Fruit fly (Drosophila melanogaster): Measurements from ENCODE around the gene ome.

Gene ome

DNA sequence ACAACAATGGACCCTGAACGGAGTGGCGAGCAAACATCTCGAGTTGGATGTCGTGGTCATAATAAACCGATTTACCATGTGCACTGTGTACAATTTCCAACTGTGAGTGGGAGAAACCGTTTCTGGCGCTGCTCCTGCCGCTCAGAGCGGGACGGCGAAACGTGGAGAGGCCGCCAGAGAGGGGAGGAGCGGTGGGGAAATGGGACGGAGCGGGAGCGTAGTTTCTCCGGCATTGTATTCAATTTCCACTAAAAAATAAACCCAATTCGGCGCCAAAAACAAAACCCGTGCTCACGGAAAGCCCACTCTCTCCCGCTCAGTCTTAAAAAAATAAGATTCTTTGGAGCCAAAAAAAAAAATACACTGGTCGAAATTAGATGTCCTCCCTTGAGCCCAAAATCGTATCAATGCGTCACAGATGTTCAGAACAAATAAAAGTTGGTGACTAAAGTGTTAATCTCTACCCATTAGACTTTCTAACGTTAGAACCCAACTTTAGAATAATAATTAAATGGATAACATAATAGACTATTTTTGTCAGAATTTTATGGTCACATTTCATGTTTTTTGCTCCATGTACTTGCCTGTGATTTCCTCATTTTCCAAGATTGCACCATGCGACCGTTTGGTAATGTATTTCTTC, 87.5 kb downstream of the ome start (continued):
- TF ChIP-seq lmd (GFP tag; IDR thresholded peaks at IDR 0.05) (peak; percentile 64; the same call in 1 of the 2 replicates), CG10431 (GFP tag; optimal IDR thresholded peaks at IDR 0.05) (peak; percentile 29), CG18619 (GFP tag; optimal IDR thresholded peaks at IDR 0.05) (peak; percentile 54), nom (GFP tag; optimal IDR thresholded peaks at IDR 0.05) (no peak), ase (GFP tag; IDR thresholded peaks at IDR 0.05) (0 out of 3 replicates have a peak, but pooled peaks have one; percentile 35), zf30C (GFP tag; optimal IDR thresholded peaks at IDR 0.05) (peak; percentile 93), CG1602 (GFP tag; optimal IDR thresholded peaks at IDR 0.05) (peak; percentile 66), Awh (GFP tag; IDR thresholded peaks at IDR 0.05) (peak; percentile 47; the same call in 1 of the 2 replicates), nerfin-2 (GFP tag; IDR thresholded peaks at IDR 0.05; ENCODE audit: partially characterized antibody) (peak; percentile 30; the same call in 1 of the 2 replicates), Hr78 (GFP tag; optimal IDR thresholded peaks at IDR 0.05) (no peak), tgo (GFP tag; IDR thresholded peaks at IDR 0.05) (peak; percentile 54; the same call in 2 of the 3 replicates), nau (GFP tag; optimal IDR thresholded peaks at IDR 0.05) (peak; percentile 50), emc (GFP tag; optimal IDR thresholded peaks at IDR 0.05) (peak; percentile 66), luna (GFP tag; optimal IDR thresholded peaks at IDR 0.05) (peak; percentile 0), Taf1 (GFP tag; IDR thresholded peaks at IDR 0.05) (no peak), vvl (GFP tag; IDR thresholded peaks at IDR 0.05) (peak; percentile 60), ems (GFP tag; optimal IDR thresholded peaks at IDR 0.05) (peak; percentile 63), Dll (GFP tag; IDR thresholded peaks at IDR 0.05; ENCODE audit: partially characterized antibody) (no peak; the same call in 3 of the 4 replicates), CG3847 (GFP tag; IDR thresholded peaks at IDR 0.05) (peak; percentile 28; the same call in 1 of the 2 replicates), row (GFP tag; IDR thresholded peaks at IDR 0.05) (peak; percentile 88), Fer2 (tag; optimal IDR thresholded peaks at IDR 0.05) (peak; percentile 7), zfh1 (GFP tag; IDR thresholded peaks at IDR 0.05) (peak; percentile 60; the same call in 2 of the 3 replicates), CG13123 (GFP tag; optimal IDR thresholded peaks at IDR 0.05) (peak; percentile 18), Oaz (GFP tag; IDR thresholded peaks at IDR 0.05) (0 out of 2 replicates have a peak, but pooled peaks have one; percentile 19), crp (GFP tag; optimal IDR thresholded peaks at IDR 0.05) (peak in 1 of 2 experiments; percentile 35), CG18476 (GFP tag; optimal IDR thresholded peaks at IDR 0.05) (peak; percentile 45), CG2120 (GFP tag; optimal IDR thresholded peaks at IDR 0.05) (peak; percentile 83), CG6854 (GFP tag; optimal IDR thresholded peaks at IDR 0.05) (peak; percentile 64), CG17912 (GFP tag; optimal IDR thresholded peaks at IDR 0.05) (no peak), gro (GFP tag; optimal IDR thresholded peaks at IDR 0.05) (peak; percentile 57), Side (GFP tag; optimal IDR thresholded peaks at IDR 0.05) (peak; percentile 35), mirr (GFP tag; optimal IDR thresholded peaks at IDR 0.05) (no peak), ab (GFP tag; optimal IDR thresholded peaks at IDR 0.05) (peak; percentile 66), en (GFP tag; optimal IDR thresholded peaks at IDR 0.05) (peak; percentile 53), zfh2 (GFP tag; optimal IDR thresholded peaks at IDR 0.05) (peak; percentile 45), CG8359 (GFP tag; optimal IDR thresholded peaks at IDR 0.05; ENCODE audit: borderline replicate concordance) (peak; percentile 34), CG34224 (GFP tag; IDR thresholded peaks at IDR 0.05; ENCODE audit: partially characterized antibody) (peak; percentile 43), CG7745 (tag; optimal IDR thresholded peaks at IDR 0.05) (no peak), ap (GFP tag; IDR thresholded peaks at IDR 0.05) (peak; percentile 61; the same call in 1 of the 2 replicates), Tbp (GFP tag; optimal IDR thresholded peaks at IDR 0.05) (no peak), CG6689 (GFP tag; IDR thresholded peaks at IDR 0.05) (peak; percentile 52), CTCF (GFP tag; optimal IDR thresholded peaks at IDR 0.05) (no peak), CG43689 (GFP tag; IDR thresholded peaks at IDR 0.05) (peak; percentile 61), fd64A (GFP tag; optimal IDR thresholded peaks at IDR 0.05) (no peak), ATbp (GFP tag; optimal IDR thresholded peaks at IDR 0.05) (peak; percentile 66), HLH54F (GFP tag; optimal IDR thresholded peaks at IDR 0.05) (peak; percentile 30), unc-4 (GFP tag; IDR thresholded peaks at IDR 0.05; ENCODE audit: partially characterized antibody) (peak; percentile 30; the same call in 1 of the 2 replicates), Ssrp (tag; optimal IDR thresholded peaks at IDR 0.05) (peak; percentile 63), CG9437 (GFP tag; optimal IDR thresholded peaks at IDR 0.05) (peak; percentile 44), br (optimal IDR thresholded peaks at IDR 0.05) (no peak)

Data from whole organism, embryonic.